Fruit fly (Drosophila melanogaster) whole organism, embryonic: ENCODE measurements around the gene Lgr1.

Experiments used
- Ada2b ChIP-seq: fragments of 200-800 bp; sonication (Bioruptor generic); IDR thresholded peaks from 2 replicates; pipeline ENCODE4 v1.3.6; 2022; ENCODE audit warnings: missing biosample characterization, missing genetic modification characterization
- Atf6 ChIP-seq: fragments of 200-800 bp; sonication (Bioruptor generic); IDR thresholded peaks from 2 replicates; pipeline ENCODE4 v1.3.6; 2022; ENCODE audit warnings: missing biosample characterization, missing genetic modification characterization
- CG10543 ChIP-seq: fragments of 200-800 bp; sonication (Bioruptor generic); optimal IDR thresholded peaks from 3 replicates; lab custom pipeline; 2017; ENCODE audit warnings: missing biosample characterization, mild to moderate bottlenecking, missing genetic modification characterization, moderate library complexity
- CG10979 ChIP-seq: fragments of 200-800 bp; sonication (Bioruptor generic); optimal IDR thresholded peaks from 2 replicates; lab custom pipeline; 2018; ENCODE audit warnings: missing biosample characterization, mild to moderate bottlenecking, missing genetic modification characterization, moderate library complexity
- CG11696 ChIP-seq: fragments of 200-800 bp; sonication (Bioruptor generic); IDR thresholded peaks from 2 replicates; pipeline ENCODE4 v1.3.6; 2022; ENCODE audit warnings: missing biosample characterization, missing genetic modification characterization
- CG12391 ChIP-seq: fragments of 200-800 bp; sonication (Bioruptor generic); optimal IDR thresholded peaks from 3 replicates; lab custom pipeline; 2018; ENCODE audit warnings: missing biosample characterization, mild to moderate bottlenecking, missing genetic modification characterization, moderate library complexity
- CG12659 ChIP-seq: fragments of 200-800 bp; sonication (Bioruptor generic); optimal IDR thresholded peaks from 3 replicates; lab custom pipeline; 2017; ENCODE audit warnings: mild to moderate bottlenecking, missing biosample characterization, missing genetic modification reagents, missing genetic modification characterization
- CG13287 ChIP-seq: fragments of 200-800 bp; sonication (Bioruptor generic); IDR thresholded peaks from 2 replicates; pipeline ENCODE4 v1.3.6; 2022; ENCODE audit warnings: missing biosample characterization, missing genetic modification characterization; ENCODE audit not compliant: partially characterized antibody
- CG14050 ChIP-seq: fragments of 200-800 bp; sonication (Bioruptor generic); IDR thresholded peaks from 3 replicates; pipeline ENCODE4 v1.3.6; 2022; ENCODE audit warnings: missing biosample characterization, missing genetic modification characterization
- CG17802 ChIP-seq: fragments of 200-800 bp; sonication (Bioruptor generic); optimal IDR thresholded peaks from 2 replicates; lab custom pipeline; 2018; ENCODE audit warnings: missing biosample characterization, mild to moderate bottlenecking, missing genetic modification characterization, moderate library complexity
- CG17912 ChIP-seq: fragments of 200-800 bp; sonication (Bioruptor generic); optimal IDR thresholded peaks from 2 replicates; lab custom pipeline; 2018; ENCODE audit warnings: missing biosample characterization, mild to moderate bottlenecking, missing genetic modification characterization
- CG34422 ChIP-seq: fragments of 200-800 bp; sonication (Bioruptor generic); IDR thresholded peaks from 3 replicates; pipeline ENCODE4 v1.3.6; 2022; ENCODE audit warnings: missing biosample characterization, missing genetic modification characterization
- CG4328 ChIP-seq: fragments of 200-800 bp; sonication (Bioruptor generic); optimal IDR thresholded peaks from 3 replicates; lab custom pipeline; 2017; ENCODE audit warnings: missing biosample characterization, missing genetic modification reagents, missing genetic modification characterization
- CG6791 ChIP-seq: fragments of 200-800 bp; sonication (Bioruptor generic); IDR thresholded peaks from 3 replicates; pipeline ENCODE4 v1.3.6; 2022; ENCODE audit warnings: missing biosample characterization, missing genetic modification characterization; ENCODE audit not compliant: partially characterized antibody
- CG7786 ChIP-seq: fragments of 200-800 bp; sonication (Bioruptor generic); optimal IDR thresholded peaks from 2 replicates; lab custom pipeline; 2016; ENCODE audit warnings: missing biosample characterization, missing genetic modification characterization
- Dll ChIP-seq: fragments of 200-800 bp; sonication (Bioruptor generic); IDR thresholded peaks from 4 replicates; pipeline ENCODE4 v1.3.6; 2022; ENCODE audit warnings: missing biosample characterization, missing genetic modification characterization; ENCODE audit not compliant: partially characterized antibody
- Doc3 ChIP-seq: fragments of 200-800 bp; sonication (Bioruptor generic); IDR thresholded peaks from 3 replicates; pipeline ENCODE4 v1.3.6; 2022; ENCODE audit warnings: missing biosample characterization, missing genetic modification characterization; ENCODE audit not compliant: partially characterized antibody
- Dref ChIP-seq: fragments of 200-800 bp; sonication (Bioruptor generic); IDR thresholded peaks from 2 replicates; pipeline ENCODE4 v1.3.6; 2022; ENCODE audit warnings: missing biosample characterization, missing genetic modification characterization
- GATAe ChIP-seq: fragments of 200-800 bp; sonication (Bioruptor generic); conservative IDR thresholded peaks from 2 replicates; pipeline ENCODE4 v1.3.6; 2022; ENCODE audit warnings: missing biosample characterization, missing genetic modification characterization
- Gug ChIP-seq: fragments of 200-800 bp; sonication (Bioruptor generic); IDR thresholded peaks from 4 replicates; pipeline ENCODE4 v1.3.6; 2022; ENCODE audit warnings: missing biosample characterization, missing genetic modification characterization
- Hey ChIP-seq: fragments of 200-800 bp; sonication (Bioruptor generic); optimal IDR thresholded peaks from 3 replicates; lab custom pipeline; 2018; ENCODE audit warnings: missing biosample characterization, mild to moderate bottlenecking, missing genetic modification characterization
- HmgZ ChIP-seq: fragments of 200-800 bp; sonication (Bioruptor generic); optimal IDR thresholded peaks from 2 replicates; lab custom pipeline; 2018; ENCODE audit warnings: missing biosample characterization, mild to moderate bottlenecking, missing genetic modification characterization
- Lim3 ChIP-seq: fragments of 200-800 bp; sonication (Bioruptor generic); IDR thresholded peaks from 2 replicates; pipeline ENCODE4 v1.3.6; 2022; ENCODE audit warnings: missing biosample characterization, missing genetic modification characterization
- Med ChIP-seq: fragments of 200-800 bp; sonication (Bioruptor generic); peaks from one replicate; lab custom pipeline; 2016; ENCODE audit warnings: missing biosample characterization, missing genetic modification characterization, mild to moderate bottlenecking, inconsistent platforms, moderate library complexity
- Oaz ChIP-seq: fragments of 200-800 bp; sonication (Bioruptor generic); IDR thresholded peaks from 2 replicates; pipeline ENCODE4 v1.3.6; 2022; ENCODE audit warnings: missing biosample characterization, missing genetic modification characterization
- Six4 ChIP-seq: fragments of 200-800 bp; sonication (Bioruptor generic); optimal IDR thresholded peaks from 2 replicates; lab custom pipeline; 2016; ENCODE audit warnings: missing biosample characterization, missing genetic modification characterization
- ac ChIP-seq: fragments of 200-800 bp; sonication (Bioruptor generic); optimal IDR thresholded peaks from 3 replicates; lab custom pipeline; 2017; ENCODE audit warnings: missing biosample characterization, mild to moderate bottlenecking, missing genetic modification characterization
- ap ChIP-seq: fragments of 200-800 bp; sonication (Bioruptor generic); IDR thresholded peaks from 2 replicates; pipeline ENCODE4 v1.3.6; 2022; ENCODE audit warnings: missing biosample characterization, missing genetic modification characterization
- crol ChIP-seq: fragments of 200-800 bp; sonication (Bioruptor generic); IDR thresholded peaks from 2 replicates; pipeline ENCODE4 v1.3.6; 2022; ENCODE audit warnings: missing biosample characterization, missing genetic modification characterization
- crp ChIP-seq, 2 experiments: fragments of 200-800 bp; sonication (Bioruptor generic); optimal IDR thresholded peaks; 2 replicates in 1 of 2; 3 replicates in 1 of 2; lab custom pipeline; 2017; ENCODE audit warnings: missing biosample characterization in 2 of 2, missing genetic modification characterization in 2 of 2, mild to moderate bottlenecking in 1 of 2, moderate library complexity in 1 of 2
- dati ChIP-seq: fragments of 200-800 bp; sonication (Bioruptor generic); IDR thresholded peaks from 2 replicates; pipeline ENCODE4 v1.3.6; 2022; ENCODE audit warnings: missing biosample characterization, missing genetic modification characterization
- emc ChIP-seq: fragments of 200-800 bp; sonication (Bioruptor generic); optimal IDR thresholded peaks from 2 replicates; lab custom pipeline; 2016; ENCODE audit warnings: missing biosample characterization, missing genetic modification characterization
- ewg ChIP-seq: fragments of 200-800 bp; sonication (Bioruptor generic); optimal IDR thresholded peaks from 3 replicates; lab custom pipeline; 2017; ENCODE audit warnings: mild to moderate bottlenecking, missing biosample characterization, missing genetic modification reagents, missing genetic modification characterization
- gsb ChIP-seq: fragments of 200-800 bp; sonication (Bioruptor generic); IDR thresholded peaks from 2 replicates; pipeline ENCODE4 v1.3.6; 2022; ENCODE audit warnings: missing biosample characterization, missing genetic modification characterization
- hkb ChIP-seq, 2 experiments: fragments of 200-800 bp in 1 of 2; fragments of >200 bp in 1 of 2; sonication (Bioruptor generic) in 1 of 2; IDR thresholded peaks in 1 of 2; optimal IDR thresholded peaks in 1 of 2; 2 replicates each; pipeline versions ENCODE4 v1.3.6 to Lab custom; 2017 to 2022; ENCODE audit warnings: missing biosample characterization in 1 of 2, missing genetic modification characterization in 1 of 2
- jing ChIP-seq: fragments of 200-800 bp; sonication (Bioruptor generic); optimal IDR thresholded peaks from 2 replicates; lab custom pipeline; 2018; ENCODE audit warnings: missing biosample characterization, mild to moderate bottlenecking, missing genetic modification characterization
- lab ChIP-seq: fragments of 200-800 bp; sonication (Bioruptor generic); optimal IDR thresholded peaks from 3 replicates; lab custom pipeline; 2017; ENCODE audit warnings: missing biosample characterization, missing genetic modification characterization, mild to moderate bottlenecking, moderate library complexity, missing genetic modification reagents
- maf-S ChIP-seq: fragments of 200-800 bp; sonication (Bioruptor generic); optimal IDR thresholded peaks from 2 replicates; lab custom pipeline; 2016; ENCODE audit warnings: missing biosample characterization, missing genetic modification characterization
- otp ChIP-seq: fragments of 200-800 bp; sonication (Bioruptor generic); IDR thresholded peaks from 3 replicates; pipeline ENCODE4, ENCODE4 v1.3.6; 2022; ENCODE audit warnings: missing biosample characterization, missing genetic modification characterization
- pb ChIP-seq: fragments of 200-800 bp; sonication (Bioruptor generic); optimal IDR thresholded peaks from 3 replicates; lab custom pipeline; 2016; ENCODE audit warnings: missing biosample characterization, missing genetic modification characterization
- phol ChIP-seq: fragments of 200-800 bp; sonication (Bioruptor generic); optimal IDR thresholded peaks from 3 replicates; lab custom pipeline; 2018; ENCODE audit warnings: missing biosample characterization, mild to moderate bottlenecking, missing genetic modification characterization, moderate library complexity
- ranshi ChIP-seq: fragments of 200-800 bp; sonication (Bioruptor generic); IDR thresholded peaks from 2 replicates; pipeline ENCODE4 v1.3.6; 2022; ENCODE audit warnings: missing biosample characterization, missing genetic modification characterization
- sima ChIP-seq: fragments of 200-800 bp; sonication (Bioruptor generic); optimal IDR thresholded peaks from 2 replicates; lab custom pipeline; 2016; ENCODE audit warnings: missing biosample characterization, missing genetic modification characterization
- sisA ChIP-seq: fragments of 200-800 bp; sonication (Bioruptor generic); IDR thresholded peaks from 2 replicates; pipeline ENCODE4 v1.3.6; 2022; ENCODE audit warnings: missing biosample characterization, missing genetic modification characterization
- sr ChIP-seq: fragments of 200-800 bp; sonication (Bioruptor generic); IDR thresholded peaks from 3 replicates; pipeline ENCODE4 v1.3.6; 2022; ENCODE audit warnings: missing biosample characterization, missing genetic modification characterization
- wdn ChIP-seq: fragments of 200-800 bp; sonication (Bioruptor generic); IDR thresholded peaks from 2 replicates; pipeline ENCODE4 v1.3.6; 2022; ENCODE audit warnings: missing biosample characterization, missing genetic modification characterization
- wek ChIP-seq: fragments of 200-800 bp; sonication (Bioruptor generic); optimal IDR thresholded peaks from 3 replicates; lab custom pipeline; 2018; ENCODE audit warnings: missing biosample characterization, mild to moderate bottlenecking, missing genetic modification characterization, moderate library complexity

Gene Lgr1

DNA sequence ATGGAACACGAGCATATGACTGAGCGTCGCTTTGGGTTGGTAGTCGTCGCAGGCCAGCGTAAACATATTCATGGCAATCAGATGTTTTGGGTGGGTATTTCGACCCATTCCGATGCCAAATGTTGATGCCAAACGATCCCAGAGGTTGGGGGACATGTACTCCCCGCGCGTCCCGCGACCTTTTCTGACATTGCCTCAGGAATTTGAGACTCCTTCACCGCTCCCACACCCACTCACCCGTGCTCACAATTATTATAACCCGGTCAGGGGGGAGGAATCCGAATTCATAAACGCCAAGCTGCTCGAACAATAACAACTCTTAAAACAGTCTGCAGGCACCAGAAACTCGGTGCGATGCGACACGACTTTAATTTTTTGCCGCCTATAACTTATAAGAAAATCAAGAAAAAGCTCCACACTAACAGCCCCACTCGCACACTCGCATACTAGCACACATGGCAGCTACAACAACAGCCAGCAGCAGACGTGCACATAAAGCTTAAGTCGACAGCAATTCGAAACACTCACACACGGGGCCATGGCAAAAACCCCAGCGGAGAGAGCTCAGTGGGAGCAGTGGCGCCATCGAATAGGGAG, 25.6 kb upstream of the Lgr1 start (continued):
- TF ChIP-seq Gug (GFP tag; lab: Robert Waterston, UW) (peak; percentile 95; the same call in 1 of the 4 replicates), Hey (tag; lab: Kevin White, UChicago) (peak; percentile 46), HmgZ (no peak), dati (no peak), Med (GFP tag; lab: Kevin White, UChicago) (no peak), CG17802 (tag; lab: Kevin White, UChicago) (no peak), ranshi (GFP tag; lab: Robert Waterston, UW) (no peak), phol (tag; lab: Kevin White, UChicago) (no peak), jing (GFP tag; lab: Kevin White, UChicago) (no peak), crol (GFP tag; lab: Robert Waterston, UW) (peak; percentile 88), wdn (GFP tag; lab: Robert Waterston, UW) (no peak), Oaz (GFP tag; lab: Robert Waterston, UW) (no peak), CG7786 (GFP tag; lab: Kevin White, UChicago) (no peak), sima (GFP tag; lab: Kevin White, UChicago) (no peak), Lim3 (GFP tag; lab: Robert Waterston, UW) (no peak), CG10543 (GFP tag; lab: Kevin White, UChicago) (no peak), ap (GFP tag; lab: Robert Waterston, UW) (no peak), CG12659 (no peak), CG13287 (peak; percentile 13), Dref (GFP tag; lab: Robert Waterston, UW) (0 out of 2 replicates have a peak, but pooled peaks have one; percentile 34), Dll (GFP tag; lab: Robert Waterston, UW) (no peak), Ada2b (GFP tag; lab: Robert Waterston, UW) (no peak), Six4 (GFP tag; lab: Kevin White, UChicago) (no peak)

DNA sequence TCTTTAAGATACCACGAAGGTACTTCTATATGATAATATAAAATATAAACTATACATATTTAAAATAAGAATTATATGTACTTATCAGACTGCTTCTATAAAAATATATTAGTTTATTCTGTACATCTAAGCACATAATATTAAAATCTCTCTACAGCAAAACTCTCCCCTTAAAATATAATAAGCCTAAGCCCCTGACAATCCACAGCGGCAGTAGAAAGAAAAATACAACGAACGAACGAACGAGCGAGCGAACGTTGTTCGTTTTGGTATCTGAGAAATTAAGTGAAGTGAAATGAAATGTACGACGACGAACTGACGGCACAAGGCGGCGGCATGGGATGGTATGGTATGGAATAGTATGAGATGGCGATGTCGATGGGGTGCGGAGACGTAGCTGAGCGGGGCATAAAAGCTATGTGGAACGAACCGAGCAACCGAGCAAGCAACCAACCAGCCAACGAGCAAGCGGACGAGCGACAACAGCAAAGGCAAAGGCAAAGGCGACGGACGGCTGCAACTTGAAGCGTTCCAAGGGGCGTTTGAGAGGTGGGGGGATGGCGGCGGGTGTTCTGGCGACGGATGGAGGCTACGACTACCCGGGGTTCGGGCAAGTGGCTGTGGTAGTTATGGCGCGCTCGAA, 25.0 kb upstream of the Lgr1 start:
- peak; percentile 97 for TF ChIP-seq gsb (GFP tag; lab: Robert Waterston, UW)
- peak; percentile 97 for TF ChIP-seq CG14050 (GFP tag; lab: Robert Waterston, UW)
- TF ChIP-seq sima (GFP tag; lab: Kevin White, UChicago): peak; percentile 67
- TF ChIP-seq crp (GFP tag; optimal IDR thresholded peaks at IDR 0.05; lab: Kevin White, UChicago): peak in 1 of 2 experiments; percentile 61
- TF ChIP-seq CG4328 (GFP tag; lab: Kevin White, UChicago): peak; percentile 99
- TF ChIP-seq hkb (optimal IDR thresholded peaks at IDR 0.05; lab: Kevin White, UChicago): no peak
- TF ChIP-seq hkb (GFP tag; IDR thresholded peaks at IDR 0.05; lab: Robert Waterston, UW): peak; percentile 99
- peak; percentile 74 for TF ChIP-seq wek
- peak; percentile 98 for TF ChIP-seq CG10979 (tag; lab: Kevin White, UChicago)
- peak; percentile 78 for TF ChIP-seq ac
- TF ChIP-seq otp: peak; percentile 91; the same call in 2 of the 3 replicates
- no peak; the same call in none of the 4 replicates for TF ChIP-seq Gug (GFP tag; lab: Robert Waterston, UW)
- peak; percentile 77 for TF ChIP-seq maf-S (GFP tag; lab: Kevin White, UChicago)
- no peak for TF ChIP-seq CG6791 (GFP tag; lab: Robert Waterston, UW)
- peak; percentile 98 for TF ChIP-seq Atf6 (GFP tag; lab: Robert Waterston, UW)
- peak; percentile 93 for TF ChIP-seq CG11696 (GFP tag; lab: Robert Waterston, UW)
- TF ChIP-seq CG12391 (tag; lab: Kevin White, UChicago): peak; percentile 99
- peak; percentile 99 for TF ChIP-seq lab (GFP tag; lab: Kevin White, UChicago)
- TF ChIP-seq CG17912: peak; percentile 93
- peak; percentile 30 for TF ChIP-seq pb (GFP tag; lab: Kevin White, UChicago)
- peak; percentile 92 for TF ChIP-seq GATAe (GFP tag; lab: Robert Waterston, UW)
- peak; percentile 42 for TF ChIP-seq emc (GFP tag; lab: Kevin White, UChicago)
- TF ChIP-seq sisA (GFP tag; lab: Robert Waterston, UW): peak; percentile 97
- TF ChIP-seq Doc3 (GFP tag; lab: Robert Waterston, UW): no peak
- TF ChIP-seq ewg: peak; percentile 94
- peak; percentile 98 for TF ChIP-seq CG34422
- peak; percentile 55; the same call in 1 of the 3 replicates for TF ChIP-seq sr (GFP tag; lab: Robert Waterston, UW)
